Worm (Caenorhabditis elegans) whole organism, L3 larva: ENCODE measurements around the gene msp-57.

Source experiments
- eor-1 ChIP-seq, 2 experiments: fragments of 150-350 bp; optimal IDR thresholded peaks; 2 replicates each; lab custom pipeline; 2014 to 2018; ENCODE audit warnings: missing biosample characterization in 2 of 2, missing genetic modification characterization in 2 of 2
- nhr-77 ChIP-seq: fragments of 150-350 bp; optimal IDR thresholded peaks from 2 replicates; lab custom pipeline; 2014; ENCODE audit warnings: missing biosample characterization, missing genetic modification characterization
- ztf-11 ChIP-seq: fragments of 150-350 bp; optimal IDR thresholded peaks from 2 replicates; lab custom pipeline; 2014; ENCODE audit warnings: missing biosample characterization, missing genetic modification characterization

- TF ChIP-seq eor-1 (tag; optimal IDR thresholded peaks at IDR 0.05; lab: Kevin White, UChicago) (no peak), ztf-11 (tag; lab: Kevin White, UChicago) (no peak), nhr-77 (tag; lab: Kevin White, UChicago) (no peak)
Observed at ce11 chrIV:5111533-5111932, 49.2 kb downstream of the msp-57 start, which contains the start of gene AC7.3.
